Worm (Caenorhabditis elegans): ENCODE data around the gene slc-17.9.

- TF ChIP-seq tra-4 (tag; optimal IDR thresholded peaks at IDR 0.05) = no peak
- TF ChIP-seq sea-1 (GFP tag; conservative IDR thresholded peaks at IDR 0.05) = no peak
- no peak for TF ChIP-seq tbx-37 (GFP tag; conservative IDR thresholded peaks at IDR 0.05)
Observed at ce11 chrX:9798530-9798929, 33.8 kb upstream of the slc-17.9 start, which contains the start of gene F36G3.3.
